Worm (Caenorhabditis elegans) whole organism, young adult: Measurements from ENCODE around the gene R13A1.3.

Source experiments
- C17E4.6 ChIP-seq: fragments of 200-800 bp; sonication (Bioruptor generic); IDR thresholded peaks from 2 replicates; pipeline ENCODE4 v1.3.6; 2022; ENCODE audit warnings: missing genetic modification reagents, missing genetic modification characterization, missing compliant biosample characterization
- F52B5.7 ChIP-seq: sonication (generic microtip); optimal IDR thresholded peaks from 2 replicates; lab custom pipeline; 2016; ENCODE audit warnings: mild to moderate bottlenecking, missing genetic modification characterization, missing compliant biosample characterization
- F55B11.4 ChIP-seq: sonication (generic microtip); optimal IDR thresholded peaks from 2 replicates; lab custom pipeline; 2016; ENCODE audit warnings: missing compliant biosample characterization, missing genetic modification characterization, borderline replicate concordance; ENCODE audit not compliant: insufficient read depth
- T07F8.4 ChIP-seq: sonication (generic microtip); optimal IDR thresholded peaks from 2 replicates; lab custom pipeline; 2016; ENCODE audit warnings: mild to moderate bottlenecking, missing genetic modification characterization, moderate library complexity, missing compliant biosample characterization
- Y53F4B.3 ChIP-seq: fragments of 200-800 bp; sonication (Bioruptor generic); IDR thresholded peaks from 2 replicates; pipeline ENCODE4 v1.3.6; 2022; ENCODE audit warnings: missing genetic modification reagents, missing genetic modification characterization, missing compliant biosample characterization
- Y53G8AR.9 ChIP-seq: fragments of 200-800 bp; sonication (Bioruptor generic); conservative IDR thresholded peaks from 2 replicates; pipeline ENCODE4 v1.3.6; 2022; ENCODE audit warnings: missing genetic modification reagents, missing genetic modification characterization, missing compliant biosample characterization
- Y79H2A.3 ChIP-seq: fragments of 200-800 bp; sonication (Bioruptor generic); conservative IDR thresholded peaks from 2 replicates; pipeline ENCODE4 v1.3.6; 2022; ENCODE audit warnings: missing genetic modification reagents, missing genetic modification characterization, missing compliant biosample characterization
- Y95B8A.8 ChIP-seq: fragments of 200-800 bp; sonication (Bioruptor generic); IDR thresholded peaks from 2 replicates; pipeline ENCODE4 v1.3.6; 2022; ENCODE audit warnings: missing genetic modification reagents, missing genetic modification characterization, missing compliant biosample characterization
- ZK185.1 ChIP-seq: sonication (generic microtip); optimal IDR thresholded peaks from 2 replicates; lab custom pipeline; 2016; ENCODE audit warnings: mild to moderate bottlenecking, missing genetic modification characterization, missing compliant biosample characterization; ENCODE audit not compliant: poor library complexity, severe bottlenecking
- athp-1 ChIP-seq: sonication (generic microtip); optimal IDR thresholded peaks from 2 replicates; lab custom pipeline; 2017; ENCODE audit warnings: mild to moderate bottlenecking, missing genetic modification characterization, missing compliant biosample characterization
- bed-2 ChIP-seq: fragments of 200-800 bp; sonication (Bioruptor generic); IDR thresholded peaks from 2 replicates; pipeline ENCODE4 v1.3.6; 2022; ENCODE audit warnings: missing genetic modification reagents, missing genetic modification characterization, missing compliant biosample characterization
- ccch-3 ChIP-seq: fragments of 200-800 bp; sonication (Bioruptor generic); optimal IDR thresholded peaks from 2 replicates; lab custom pipeline; 2018; ENCODE audit warnings: mild to moderate bottlenecking, missing genetic modification characterization, missing compliant biosample characterization
- ceh-27 ChIP-seq: fragments of 200-800 bp; sonication (Bioruptor generic); optimal IDR thresholded peaks from 2 replicates; lab custom pipeline; 2018; ENCODE audit warnings: mild to moderate bottlenecking, missing genetic modification characterization, moderate library complexity, missing compliant biosample characterization
- die-1 ChIP-seq: sonication (generic microtip); optimal IDR thresholded peaks from 2 replicates; lab custom pipeline; 2016; ENCODE audit warnings: missing genotype, mild to moderate bottlenecking, missing genetic modification characterization, missing compliant biosample characterization
- dpl-1 ChIP-seq: fragments of 150-350 bp; optimal IDR thresholded peaks from 2 replicates; lab custom pipeline; 2014; ENCODE audit warnings: missing biosample characterization, missing genetic modification reagents, missing genetic modification characterization
- egl-18 ChIP-seq: fragments of 200-800 bp; sonication (Bioruptor generic); IDR thresholded peaks from 2 replicates; pipeline ENCODE4 v1.3.6; 2022; ENCODE audit warnings: missing genetic modification reagents, missing genetic modification characterization, missing compliant biosample characterization
- egrh-3 ChIP-seq: fragments of 200-800 bp; sonication (Bioruptor generic); IDR thresholded peaks from 2 replicates; pipeline ENCODE4 v1.3.6; 2022; ENCODE audit warnings: missing genetic modification reagents, missing genetic modification characterization, missing compliant biosample characterization
- ekl-4 ChIP-seq: fragments of 200-800 bp; sonication (Bioruptor generic); IDR thresholded peaks from 2 replicates; pipeline ENCODE4 v1.3.6; 2022; ENCODE audit warnings: missing genetic modification reagents, missing genetic modification characterization, missing compliant biosample characterization
- gei-17 ChIP-seq: fragments of 200-800 bp; sonication (Bioruptor generic); optimal IDR thresholded peaks from 2 replicates; lab custom pipeline; 2018; ENCODE audit warnings: mild to moderate bottlenecking, missing genetic modification characterization, missing compliant biosample characterization
- hmg-1.2 ChIP-seq: fragments of 200-800 bp; sonication (Bioruptor generic); IDR thresholded peaks from 2 replicates; pipeline ENCODE4 v1.3.6; 2022; ENCODE audit warnings: missing genetic modification reagents, missing genetic modification characterization, missing compliant biosample characterization
- hmg-20 ChIP-seq: fragments of 200-800 bp; sonication (Bioruptor generic); IDR thresholded peaks from 2 replicates; pipeline ENCODE4 v1.3.6; 2022; ENCODE audit warnings: missing genetic modification reagents, missing genetic modification characterization, missing compliant biosample characterization
- hrde-1 ChIP-seq: sonication (generic microtip); optimal IDR thresholded peaks from 2 replicates; lab custom pipeline; 2016; ENCODE audit warnings: missing genetic modification characterization, mild to moderate bottlenecking, missing compliant biosample characterization, moderate library complexity, missing genotype, missing genetic modification reagents, borderline replicate concordance
- lsy-27 ChIP-seq: sonication (generic microtip); optimal IDR thresholded peaks from 2 replicates; lab custom pipeline; 2017; ENCODE audit warnings: missing genetic modification characterization, mild to moderate bottlenecking, missing compliant biosample characterization, antibody characterized with exemption, missing genotype, borderline replicate concordance; ENCODE audit not compliant: insufficient read depth
- madf-3 ChIP-seq: fragments of 200-800 bp; sonication (Bioruptor generic); IDR thresholded peaks from 2 replicates; pipeline ENCODE4 v1.3.6; 2022; ENCODE audit warnings: missing genetic modification reagents, missing genetic modification characterization, missing compliant biosample characterization
- madf-8 ChIP-seq: fragments of 200-800 bp; sonication (Bioruptor generic); conservative IDR thresholded peaks from 2 replicates; pipeline ENCODE4 v1.3.6; 2022; ENCODE audit warnings: missing genetic modification reagents, missing genetic modification characterization, missing compliant biosample characterization
- mcd-1 ChIP-seq: fragments of 200-800 bp; sonication (Bioruptor generic); IDR thresholded peaks from 2 replicates; pipeline ENCODE4 v1.3.6; 2022; ENCODE audit warnings: missing genetic modification reagents, missing genetic modification characterization, missing compliant biosample characterization
- nfya-2 ChIP-seq: fragments of 200-800 bp; sonication (Bioruptor generic); IDR thresholded peaks from 2 replicates; pipeline ENCODE4 v1.3.6; 2022; ENCODE audit warnings: missing genetic modification reagents, missing genetic modification characterization, missing compliant biosample characterization
- nhr-80 ChIP-seq: sonication (generic microtip); optimal IDR thresholded peaks from 2 replicates; lab custom pipeline; 2016; ENCODE audit warnings: missing genetic modification characterization, missing compliant biosample characterization
- pbrm-1 ChIP-seq: fragments of 200-800 bp; sonication (Bioruptor generic); IDR thresholded peaks from 2 replicates; pipeline ENCODE4 v1.3.6; 2022; ENCODE audit warnings: missing genetic modification reagents, missing genetic modification characterization, missing compliant biosample characterization
- repo-1 ChIP-seq: sonication (generic microtip); optimal IDR thresholded peaks from 2 replicates; lab custom pipeline; 2017; ENCODE audit warnings: mild to moderate bottlenecking, missing genetic modification characterization, missing compliant biosample characterization
- rpc-1 ChIP-seq, 2 experiments: fragments of 150-350 bp in 1 of 2; sonication (generic microtip) in 1 of 2; optimal IDR thresholded peaks; 2 replicates each; lab custom pipeline; 2014 to 2018; ENCODE audit warnings: missing biosample characterization in 1 of 2, missing genetic modification characterization in 1 of 2, missing genetic modification reagents in 1 of 2, missing genotype in 1 of 2
- snpc-1.3 ChIP-seq: sonication (generic microtip); optimal IDR thresholded peaks from 2 replicates; lab custom pipeline; 2017; ENCODE audit warnings: missing genetic modification characterization, mild to moderate bottlenecking, missing compliant biosample characterization, antibody characterized with exemption, moderate library complexity, missing genotype, missing genetic modification reagents; ENCODE audit not compliant: insufficient read depth
- snpc-4 ChIP-seq, 5 experiments: fragments of 150-350 bp in 1 of 5; sonication (generic microtip) in 4 of 5; optimal IDR thresholded peaks; 2 replicates each; lab custom pipeline; 2014 to 2018; ENCODE audit warnings: missing genetic modification characterization in 5 of 5, missing biosample characterization in 3 of 5, antibody characterized with exemption in 2 of 5, mild to moderate bottlenecking in 2 of 5, missing compliant biosample characterization in 2 of 5, missing genotype in 2 of 5, moderate library complexity in 2 of 5, missing genetic modification reagents in 1 of 5
- somi-1 ChIP-seq: fragments of 200-800 bp; sonication (Bioruptor generic); optimal IDR thresholded peaks from 2 replicates; lab custom pipeline; 2018; ENCODE audit warnings: mild to moderate bottlenecking, missing genetic modification characterization, missing compliant biosample characterization
- unc-62 ChIP-seq: fragments of 150-350 bp; optimal IDR thresholded peaks from 2 replicates; lab custom pipeline; 2014; ENCODE audit warnings: missing biosample characterization, missing genetic modification reagents, missing genetic modification characterization
- ztf-22 ChIP-seq: fragments of 200-800 bp; sonication (Bioruptor generic); optimal IDR thresholded peaks from 2 replicates; lab custom pipeline; 2018; ENCODE audit warnings: mild to moderate bottlenecking, missing genetic modification characterization, moderate library complexity, missing compliant biosample characterization
- ztf-26 ChIP-seq: sonication (generic microtip); optimal IDR thresholded peaks from 2 replicates; lab custom pipeline; 2017; ENCODE audit warnings: missing genetic modification characterization, missing compliant biosample characterization

The R13A1.3 gene

ce11 chrIV:7211313-7211712 is 7.5 kb downstream of the R13A1.3 start (continued):
- no peak for TF ChIP-seq ceh-27 (GFP tag; lab: Kevin White, UChicago)
- peak; percentile 5 for TF ChIP-seq die-1 (tag; lab: Kevin White, UChicago)

ce11 chrIV:7212769-7213168 is 9.0 kb downstream of the R13A1.3 start:
- TF ChIP-seq madf-3 (GFP tag; lab: Robert Waterston, UW), result no peak
- TF ChIP-seq nhr-80 (tag; lab: Kevin White, UChicago), result peak; percentile 37

ce11 chrIV:7216210-7216609 is 12.4 kb downstream of the R13A1.3 start:
- TF ChIP-seq hrde-1 (tag; lab: Kevin White, UChicago), result no peak
- no peak for TF ChIP-seq ekl-4 (GFP tag; lab: Robert Waterston, UW)
- no peak for TF ChIP-seq bed-2 (GFP tag; lab: Robert Waterston, UW)
- no peak for TF ChIP-seq C17E4.6 (GFP tag; lab: Robert Waterston, UW)
- TF ChIP-seq egrh-3 (GFP tag; lab: Robert Waterston, UW), result no peak

- no peak for TF ChIP-seq snpc-4 (GFP tag; optimal IDR thresholded peaks at IDR 0.05; lab: Kevin White, UChicago)
- no peak for TF ChIP-seq snpc-4 (tag; optimal IDR thresholded peaks at IDR 0.05; lab: Kevin White, UChicago)
- no peak for TF ChIP-seq snpc-1.3 (tag; lab: Kevin White, UChicago)
- TF ChIP-seq repo-1, result no peak
- TF ChIP-seq T07F8.4 (tag; lab: Kevin White, UChicago), result no peak
- no peak for TF ChIP-seq nfya-2 (GFP tag; lab: Robert Waterston, UW)
- TF ChIP-seq Y79H2A.3 (GFP tag; lab: Robert Waterston, UW), result no peak
- no peak for TF ChIP-seq ZK185.1 (tag; lab: Kevin White, UChicago)
- TF ChIP-seq die-1 (tag; lab: Kevin White, UChicago), result no peak
- TF ChIP-seq ztf-22 (GFP tag; lab: Kevin White, UChicago), result no peak
- no peak for TF ChIP-seq Y53F4B.3 (GFP tag; lab: Robert Waterston, UW)
- TF ChIP-seq hmg-20 (GFP tag; lab: Robert Waterston, UW), result no peak
These were observed 15.7 kb downstream of the R13A1.3 start, which contains the start of the genes glb-23 and R13A1.1 for ce11 chrIV:7219398-7220087. Gene glb-23, minus strand, starts transcription at chrIV:7219498. Gene R13A1.1, plus strand, starts transcription at chrIV:7220037.

- no peak for TF ChIP-seq madf-8 (GFP tag; lab: Robert Waterston, UW)
- no peak for TF ChIP-seq F55B11.4 (tag; lab: Kevin White, UChicago)
- TF ChIP-seq ZK185.1 (tag; lab: Kevin White, UChicago), result no peak
- TF ChIP-seq mcd-1, result no peak
- no peak for TF ChIP-seq egl-18 (GFP tag; lab: Robert Waterston, UW)
These were observed 18.3 kb downstream of the R13A1.3 start for ce11 chrIV:7222088-7222487.

- TF ChIP-seq repo-1 (no peak), gei-17 (GFP tag; lab: Kevin White, UChicago) (no peak), F52B5.7 (tag; lab: Kevin White, UChicago) (no peak), lsy-27 (no peak), ccch-3 (GFP tag; lab: Kevin White, UChicago) (no peak), hmg-1.2 (GFP tag; lab: Robert Waterston, UW) (no peak), ztf-26 (no peak), dpl-1 (GFP tag; lab: Kevin White, UChicago) (no peak), rpc-1 (optimal IDR thresholded peaks at IDR 0.05; lab: Kevin White, UChicago) (no peak), rpc-1 (tag; optimal IDR thresholded peaks at IDR 0.05; lab: Kevin White, UChicago) (no peak), ZK185.1 (tag; lab: Kevin White, UChicago) (no peak), Y95B8A.8 (GFP tag; lab: Robert Waterston, UW) (no peak), nhr-80 (tag; lab: Kevin White, UChicago) (no peak), unc-62 (no peak), somi-1 (GFP tag; lab: Kevin White, UChicago) (no peak), Y53G8AR.9 (GFP tag; lab: Robert Waterston, UW) (no peak), athp-1 (tag; lab: Kevin White, UChicago) (no peak), pbrm-1 (no peak)
These were observed 23.3 kb downstream of the R13A1.3 start, which contains the start of gene R13A1.10 for ce11 chrIV:7227072-7227471. Gene R13A1.10, minus strand, starts transcription at chrIV:7227172.
